Worm (Caenorhabditis elegans) whole organism, early embryonic: ENCODE results near the gene W01C8.5.

Source experiments
- B0310.2 ChIP-seq: sonication (generic microtip); optimal IDR thresholded peaks from 2 replicates; lab custom pipeline; 2016; ENCODE audit warnings: mild to moderate bottlenecking, missing genetic modification characterization, missing compliant biosample characterization
- F13C5.2 ChIP-seq: sonication (generic microtip); optimal IDR thresholded peaks from 2 replicates; lab custom pipeline; 2017; ENCODE audit warnings: mild to moderate bottlenecking, missing genetic modification characterization, inconsistent platforms, missing compliant biosample characterization
- aly-1 ChIP-seq: sonication (generic microtip); optimal IDR thresholded peaks from 2 replicates; lab custom pipeline; 2016; ENCODE audit warnings: missing genetic modification characterization, missing compliant biosample characterization
- ama-1 ChIP-seq: fragments of 150-350 bp; optimal IDR thresholded peaks from 2 replicates; lab custom pipeline; 2014
- ceh-13 ChIP-seq: fragments of 200-800 bp; sonication (Bioruptor generic); optimal IDR thresholded peaks from 2 replicates; lab custom pipeline; 2018; ENCODE audit warnings: mild to moderate bottlenecking, missing genetic modification characterization, missing compliant biosample characterization
- ceh-36 ChIP-seq: sonication (generic microtip); optimal IDR thresholded peaks from 2 replicates; lab custom pipeline; 2016; ENCODE audit warnings: missing genetic modification characterization, inconsistent platforms, missing compliant biosample characterization
- ets-7 ChIP-seq: sonication (generic microtip); optimal IDR thresholded peaks from 2 replicates; lab custom pipeline; 2016; ENCODE audit warnings: missing genotype, missing genetic modification characterization, missing compliant biosample characterization
- flt-1 ChIP-seq: fragments of 200-800 bp; sonication (Bioruptor generic); IDR thresholded peaks from 2 replicates; pipeline ENCODE4 v1.3.6; 2022; ENCODE audit warnings: missing genetic modification characterization, missing compliant biosample characterization
- hmbx-1 ChIP-seq: sonication (generic microtip); optimal IDR thresholded peaks from 2 replicates; lab custom pipeline; 2016; ENCODE audit warnings: mild to moderate bottlenecking, missing genetic modification characterization, missing compliant biosample characterization
- hmg-4 ChIP-seq: fragments of 200-800 bp; sonication (Bioruptor generic); optimal IDR thresholded peaks from 2 replicates; lab custom pipeline; 2018; ENCODE audit warnings: mild to moderate bottlenecking, missing genetic modification characterization, missing compliant biosample characterization
- hnd-1 ChIP-seq: sonication (generic microtip); optimal IDR thresholded peaks from 2 replicates; lab custom pipeline; 2016; ENCODE audit warnings: missing genetic modification characterization, missing compliant biosample characterization
- pes-1 ChIP-seq: fragments of 200-800 bp; sonication (Bioruptor generic); IDR thresholded peaks from 2 replicates; pipeline ENCODE4 v1.3.6; 2022; ENCODE audit warnings: missing genetic modification reagents, missing genetic modification characterization, missing compliant biosample characterization
- scrt-1 ChIP-seq: fragments of 200-800 bp; sonication (Bioruptor generic); IDR thresholded peaks from 2 replicates; pipeline ENCODE4 v1.3.6; 2022; ENCODE audit warnings: missing genetic modification characterization, missing compliant biosample characterization
- sea-1 ChIP-seq: fragments of 200-800 bp; sonication (Bioruptor generic); conservative IDR thresholded peaks from 2 replicates; pipeline ENCODE4 v1.3.6; 2022; ENCODE audit warnings: missing genetic modification characterization, missing compliant biosample characterization
- tbx-11 ChIP-seq: fragments of 200-800 bp; sonication (Bioruptor generic); IDR thresholded peaks from 2 replicates; pipeline ENCODE4 v1.3.6; 2022; ENCODE audit warnings: missing genetic modification characterization, missing compliant biosample characterization
- tbx-37 ChIP-seq: fragments of 200-800 bp; sonication (Bioruptor generic); conservative IDR thresholded peaks from 2 replicates; pipeline ENCODE4 v1.3.6; 2022; ENCODE audit warnings: missing genetic modification reagents, missing genetic modification characterization, missing compliant biosample characterization
- tra-4 ChIP-seq: sonication (generic microtip); optimal IDR thresholded peaks from 2 replicates; lab custom pipeline; 2017; ENCODE audit warnings: missing genetic modification characterization, missing compliant biosample characterization

The W01C8.5 gene

DNA sequence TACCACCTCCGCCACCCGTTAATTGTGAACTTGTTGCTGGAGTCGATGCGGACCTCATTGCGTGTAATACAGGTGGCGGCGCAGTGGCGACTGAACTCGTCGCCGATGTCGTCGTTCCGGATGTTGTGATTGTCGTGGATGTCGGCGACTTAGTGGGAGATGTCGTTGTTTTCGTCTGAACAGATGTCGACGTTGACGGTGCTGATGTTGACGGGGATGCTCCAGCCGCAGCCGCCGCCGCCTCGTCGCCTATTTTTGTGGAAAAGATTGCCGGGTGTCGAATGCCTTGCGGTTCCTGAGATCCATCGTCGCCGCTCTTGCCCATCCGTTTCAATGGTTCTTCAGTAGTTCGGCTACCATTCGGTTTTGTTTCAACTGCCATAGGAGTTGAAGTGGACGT is 23.8 kb upstream of the W01C8.5 start:
- TF ChIP-seq flt-1 (GFP tag; lab: Robert Waterston, UW), result no peak
- no peak for TF ChIP-seq sea-1 (GFP tag; lab: Robert Waterston, UW)
- no peak for TF ChIP-seq tbx-11
- no peak for TF ChIP-seq F13C5.2 (tag; lab: Kevin White, UChicago)
- TF ChIP-seq tra-4 (tag; lab: Kevin White, UChicago), result no peak
- no peak for TF ChIP-seq scrt-1
- no peak for TF ChIP-seq ets-7
- no peak for TF ChIP-seq hnd-1
- TF ChIP-seq pes-1 (GFP tag; lab: Robert Waterston, UW), result no peak
- TF ChIP-seq ceh-13 (GFP tag; lab: Kevin White, UChicago), result no peak
- TF ChIP-seq ceh-36 (tag; lab: Kevin White, UChicago), result no peak
- TF ChIP-seq B0310.2, result no peak
- TF ChIP-seq hmg-4, result no peak
- TF ChIP-seq aly-1 (tag; lab: Kevin White, UChicago), result no peak
- no peak for TF ChIP-seq ama-1
- no peak for TF ChIP-seq tbx-37 (GFP tag; lab: Robert Waterston, UW)
- no peak for TF ChIP-seq hmbx-1 (tag; lab: Kevin White, UChicago)

DNA sequence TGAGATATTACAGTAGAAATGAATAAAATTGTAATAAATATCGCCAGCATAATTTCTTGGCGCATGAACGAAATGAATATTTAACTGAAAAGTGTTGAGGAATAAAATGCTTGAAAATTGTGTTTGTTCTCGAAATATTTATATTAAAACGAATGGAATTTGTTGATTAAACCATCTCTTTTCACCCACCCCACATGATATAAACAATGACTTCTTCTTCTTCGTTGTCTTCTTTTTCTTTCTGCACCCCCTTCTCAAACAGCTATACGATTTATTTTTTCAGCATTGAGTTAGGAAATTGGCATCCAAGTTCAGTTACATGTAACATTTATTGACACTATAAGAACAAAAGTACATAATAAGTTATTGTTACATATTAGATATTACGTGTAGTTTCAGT is 23.0 kb upstream of the W01C8.5 start, which contains the start of gene C41G11.1:
C41G11.1 (minus strand) TSS at position 101 of the 400 bp plus-strand sequence.
- TF ChIP-seq ceh-36 (tag; lab: Kevin White, UChicago), result no peak
- no peak for TF ChIP-seq sea-1 (GFP tag; lab: Robert Waterston, UW)
- TF ChIP-seq tra-4 (tag; lab: Kevin White, UChicago), result no peak
- TF ChIP-seq flt-1 (GFP tag; lab: Robert Waterston, UW), result no peak
- no peak for TF ChIP-seq ceh-13 (GFP tag; lab: Kevin White, UChicago)
- TF ChIP-seq scrt-1, result no peak
- TF ChIP-seq ama-1, result no peak
- no peak for TF ChIP-seq hmbx-1 (tag; lab: Kevin White, UChicago)
- TF ChIP-seq ets-7, result no peak
- no peak for TF ChIP-seq pes-1 (GFP tag; lab: Robert Waterston, UW)
- no peak for TF ChIP-seq hmg-4
- TF ChIP-seq aly-1 (tag; lab: Kevin White, UChicago), result no peak
- no peak for TF ChIP-seq tbx-37 (GFP tag; lab: Robert Waterston, UW)
- TF ChIP-seq F13C5.2 (tag; lab: Kevin White, UChicago), result no peak

DNA sequence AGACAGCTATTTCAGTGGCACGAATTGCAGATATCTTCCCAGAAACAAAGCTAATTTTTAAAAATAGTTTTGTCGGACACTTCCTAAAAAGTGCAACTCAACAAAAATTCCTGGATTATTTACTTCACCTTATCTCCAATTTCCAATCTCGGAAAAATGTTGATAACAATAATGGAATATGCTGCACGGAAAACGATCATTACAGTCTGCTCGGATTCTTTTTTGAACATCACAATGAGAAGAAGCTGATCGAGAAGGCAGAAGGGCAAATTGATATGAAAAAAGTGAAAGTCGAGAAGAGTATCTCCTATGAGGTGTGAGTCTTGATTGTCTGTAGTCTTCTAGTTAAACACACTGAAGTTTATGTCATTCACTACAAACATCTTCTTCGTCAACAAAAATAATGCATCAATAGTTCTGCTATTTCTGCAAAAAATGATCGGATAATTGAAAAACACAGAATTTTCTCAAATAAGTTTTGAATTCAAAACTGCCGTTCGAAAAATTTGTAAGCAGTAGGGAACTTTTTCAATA is 18.8 kb upstream of the W01C8.5 start:
- TF ChIP-seq hmbx-1 (tag; lab: Kevin White, UChicago) (no peak), F13C5.2 (tag; lab: Kevin White, UChicago) (no peak), aly-1 (tag; lab: Kevin White, UChicago) (no peak), ets-7 (no peak), ceh-13 (GFP tag; lab: Kevin White, UChicago) (no peak), flt-1 (GFP tag; lab: Robert Waterston, UW) (no peak), hnd-1 (no peak), B0310.2 (no peak), pes-1 (GFP tag; lab: Robert Waterston, UW) (no peak), hmg-4 (no peak), tbx-37 (GFP tag; lab: Robert Waterston, UW) (no peak), ceh-36 (tag; lab: Kevin White, UChicago) (no peak), tbx-11 (no peak), scrt-1 (no peak), ama-1 (no peak), sea-1 (GFP tag; lab: Robert Waterston, UW) (no peak)

DNA sequence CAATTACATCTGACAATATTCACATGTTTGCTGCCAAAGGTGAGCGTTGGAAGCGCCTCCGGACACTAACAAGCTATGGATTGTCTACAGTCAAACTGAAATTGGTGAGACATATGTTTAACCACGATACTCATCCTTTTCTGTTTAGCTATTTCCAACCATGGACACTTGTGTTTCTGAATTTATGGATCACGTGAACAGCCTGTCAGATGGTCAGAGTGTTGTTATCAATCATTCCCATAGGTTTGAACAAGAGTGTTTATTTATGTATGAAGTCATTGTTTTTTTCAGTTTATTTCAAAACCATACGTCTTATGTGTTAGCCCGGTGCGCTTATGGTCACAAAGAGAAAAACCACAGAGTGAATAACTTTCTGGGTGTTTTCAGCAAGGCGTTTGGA is 18.3 kb upstream of the W01C8.5 start:
- TF ChIP-seq hnd-1, result no peak
- no peak for TF ChIP-seq sea-1 (GFP tag; lab: Robert Waterston, UW)
- no peak for TF ChIP-seq ets-7
- TF ChIP-seq B0310.2, result no peak
- TF ChIP-seq hmbx-1 (tag; lab: Kevin White, UChicago), result no peak
- TF ChIP-seq hmg-4, result no peak
- no peak for TF ChIP-seq F13C5.2 (tag; lab: Kevin White, UChicago)
- TF ChIP-seq aly-1 (tag; lab: Kevin White, UChicago), result no peak
- no peak for TF ChIP-seq ceh-36 (tag; lab: Kevin White, UChicago)
- no peak for TF ChIP-seq flt-1 (GFP tag; lab: Robert Waterston, UW)
- no peak for TF ChIP-seq ama-1
- TF ChIP-seq tra-4 (tag; lab: Kevin White, UChicago), result no peak
- TF ChIP-seq tbx-37 (GFP tag; lab: Robert Waterston, UW), result no peak
- no peak for TF ChIP-seq pes-1 (GFP tag; lab: Robert Waterston, UW)
- TF ChIP-seq ceh-13 (GFP tag; lab: Kevin White, UChicago), result no peak
- no peak for TF ChIP-seq scrt-1
- TF ChIP-seq tbx-11, result no peak

DNA sequence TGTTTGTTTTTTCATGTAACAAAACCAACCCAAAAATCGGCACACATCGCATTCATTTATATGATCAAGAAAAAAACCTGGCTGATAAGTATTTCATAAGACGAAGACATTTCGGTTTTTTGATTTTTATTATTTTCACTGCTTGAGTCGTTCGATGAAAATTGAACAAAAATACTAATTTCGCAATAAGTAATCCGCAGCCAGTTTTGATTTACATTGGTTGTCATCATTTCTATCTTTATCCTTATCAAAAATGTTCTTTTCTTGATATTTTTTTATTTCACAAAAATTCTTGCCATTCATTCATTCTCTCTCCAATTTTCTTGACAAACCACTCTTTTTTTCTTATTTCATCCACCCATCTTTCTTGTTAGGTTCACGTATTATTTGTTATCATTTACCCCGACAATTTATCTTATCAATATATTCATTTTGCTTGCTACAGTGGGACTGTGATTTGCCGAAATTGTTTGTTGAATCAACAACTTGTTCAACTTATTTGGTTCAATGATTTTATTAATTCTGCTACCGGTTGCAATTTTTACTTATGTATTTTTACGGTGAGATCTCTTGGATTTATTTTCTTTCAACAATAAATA is 17.1 kb upstream of the W01C8.5 start, which contains the start of gene cyp-43A1:
cyp-43A1 (plus strand) TSS at position 446 of the 599 bp plus-strand sequence.
- no peak for TF ChIP-seq tbx-37 (GFP tag; lab: Robert Waterston, UW)
- TF ChIP-seq pes-1 (GFP tag; lab: Robert Waterston, UW), result no peak
- TF ChIP-seq ceh-13 (GFP tag; lab: Kevin White, UChicago), result no peak
- TF ChIP-seq scrt-1, result no peak
- TF ChIP-seq F13C5.2 (tag; lab: Kevin White, UChicago), result no peak

DNA sequence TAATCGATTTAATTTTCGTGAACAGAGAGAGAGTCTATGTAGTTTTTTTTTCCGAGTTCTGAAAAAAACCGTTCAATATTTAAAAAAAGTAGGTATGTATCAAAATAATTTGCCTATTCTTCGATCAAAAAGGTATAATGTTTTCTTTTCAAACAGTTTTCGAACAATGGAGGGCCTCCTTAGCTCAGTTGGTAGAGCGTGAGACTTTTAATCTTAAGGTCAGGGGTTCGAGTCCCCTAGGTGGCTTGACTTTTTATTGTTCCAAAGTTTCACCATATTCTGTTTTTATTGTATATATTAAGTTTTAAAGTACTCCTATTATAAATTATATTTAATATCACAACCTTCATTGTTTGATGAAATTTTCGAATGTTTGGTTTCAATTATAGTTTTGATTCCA is 16.4 kb upstream of the W01C8.5 start:
- TF ChIP-seq F13C5.2 (tag; lab: Kevin White, UChicago), result no peak
- TF ChIP-seq aly-1 (tag; lab: Kevin White, UChicago), result no peak
- no peak for TF ChIP-seq sea-1 (GFP tag; lab: Robert Waterston, UW)
- no peak for TF ChIP-seq hmg-4
- no peak for TF ChIP-seq hnd-1
- no peak for TF ChIP-seq scrt-1
- TF ChIP-seq tra-4 (tag; lab: Kevin White, UChicago), result no peak
- no peak for TF ChIP-seq ets-7
- TF ChIP-seq pes-1 (GFP tag; lab: Robert Waterston, UW), result no peak
- TF ChIP-seq ceh-13 (GFP tag; lab: Kevin White, UChicago), result no peak
- no peak for TF ChIP-seq tbx-37 (GFP tag; lab: Robert Waterston, UW)
- no peak for TF ChIP-seq hmbx-1 (tag; lab: Kevin White, UChicago)
- TF ChIP-seq B0310.2, result no peak
- no peak for TF ChIP-seq ceh-36 (tag; lab: Kevin White, UChicago)
- no peak for TF ChIP-seq ama-1
- no peak for TF ChIP-seq flt-1 (GFP tag; lab: Robert Waterston, UW)
- no peak; the same call in 1 of the 2 replicates for TF ChIP-seq tbx-11
